Worm (Caenorhabditis elegans) whole organism, L4/young adult: ENCODE results near the gene glb-4.

ENCODE experiments used
- W03F9.2 ChIP-seq: fragments of 150-350 bp; optimal IDR thresholded peaks from 2 replicates; lab custom pipeline; 2014; ENCODE audit warnings: missing biosample characterization, missing genetic modification characterization
- dao-5 ChIP-seq: sonication (generic microtip); optimal IDR thresholded peaks from 2 replicates; lab custom pipeline; 2016; ENCODE audit warnings: missing genotype, missing genetic modification characterization, moderate library complexity, missing compliant biosample characterization
- him-1 ChIP-seq: sonication (generic microtip); optimal IDR thresholded peaks from 2 replicates; lab custom pipeline; 2016; ENCODE audit warnings: missing genotype, missing genetic modification reagents, missing genetic modification characterization, missing compliant biosample characterization

The glb-4 gene

DNA sequence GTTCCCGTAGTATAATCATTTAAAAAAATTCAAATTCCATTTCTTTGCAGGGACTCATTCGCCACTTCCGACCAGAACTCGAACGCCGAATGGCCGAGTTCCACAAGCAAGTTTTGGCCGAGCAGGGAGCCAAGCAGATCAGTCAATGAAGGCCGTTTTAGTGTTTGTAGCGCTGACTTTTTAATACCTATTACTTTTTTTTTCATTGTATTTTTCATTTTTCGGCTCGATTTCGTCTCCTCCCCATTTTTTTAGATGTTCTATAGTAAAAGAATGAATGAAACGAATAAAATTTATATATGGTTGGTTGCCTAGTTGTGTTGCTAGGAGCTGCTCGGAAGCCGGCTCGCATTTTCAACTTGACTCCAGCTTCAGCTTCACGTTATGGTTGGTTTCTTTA lies 11.2 kb downstream of the glb-4 start, which contains the start of gene C09H10.4:
Gene C09H10.4 (plus strand): TSS at position 301 of the 400 bp plus-strand sequence.
- TF ChIP-seq him-1 (tag; lab: Kevin White, UChicago), result no peak
- no peak for TF ChIP-seq dao-5 (tag; lab: Kevin White, UChicago)
- TF ChIP-seq W03F9.2, result no peak

ce11 chrII:11097154-11097887 lies 13.7 kb downstream of the glb-4 start, which contains the start of the genes rpl-36.A and nuo-1:
rpl-36.A (minus strand) TSS chrII:11097204.
nuo-1 (plus strand) TSS chrII:11097837.
- TF ChIP-seq him-1 (tag; lab: Kevin White, UChicago), result peak; percentile 28
- no peak for TF ChIP-seq dao-5 (tag; lab: Kevin White, UChicago)
- peak; percentile 87 for TF ChIP-seq W03F9.2

DNA sequence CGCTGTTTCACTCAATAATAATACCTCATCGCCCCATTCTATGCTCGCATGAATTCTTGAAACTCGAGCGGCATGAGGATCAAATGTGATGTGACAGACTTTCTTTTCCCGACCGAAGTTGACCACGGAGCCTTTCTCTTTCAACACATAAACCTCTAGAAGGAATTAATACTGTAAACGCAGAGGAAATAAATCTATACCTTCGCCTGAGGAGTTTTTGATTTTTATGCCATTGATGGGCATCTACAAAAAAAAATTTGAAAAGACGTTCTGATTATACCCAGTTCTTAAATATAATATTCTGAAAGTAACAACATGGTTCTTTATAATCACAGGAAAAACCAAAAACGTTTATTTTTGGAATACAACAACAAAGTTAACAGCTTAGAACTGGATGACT lies 14.8 kb downstream of the glb-4 start, which contains the start of gene nbs-1:
Gene nbs-1 (minus strand): TSS at position 246 of the 400 bp plus-strand sequence.
- no peak for TF ChIP-seq him-1 (tag; lab: Kevin White, UChicago)
- TF ChIP-seq dao-5 (tag; lab: Kevin White, UChicago), result no peak
- TF ChIP-seq W03F9.2, result no peak

ce11 chrII:11094431-11094830 lies 16.6 kb downstream of the glb-4 start:
- TF ChIP-seq dao-5 (tag; lab: Kevin White, UChicago) (no peak), W03F9.2 (no peak), him-1 (tag; lab: Kevin White, UChicago) (no peak)

DNA sequence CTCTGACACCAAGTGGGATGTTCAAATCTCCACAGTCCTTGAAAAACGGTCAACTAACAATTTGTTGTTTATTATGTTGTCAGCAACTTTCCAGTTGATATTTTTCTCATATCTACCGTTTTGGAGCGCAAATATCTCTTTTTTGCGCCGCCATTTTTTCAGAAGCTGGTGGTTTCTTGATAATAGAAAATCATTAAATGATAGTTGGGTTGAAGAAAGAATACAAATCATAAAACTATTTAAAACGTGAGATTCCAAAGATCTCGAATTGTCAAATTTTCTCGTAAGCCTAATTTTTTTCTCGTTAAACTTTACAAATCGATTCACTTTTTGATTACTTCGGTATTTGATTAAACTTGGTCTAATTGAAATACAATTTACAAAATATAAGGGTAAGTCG lies 18.6 kb downstream of the glb-4 start, which contains the start of gene rpl-42:
Gene rpl-42 (plus strand): TSS at position 301 of the 400 bp plus-strand sequence.
- TF ChIP-seq dao-5 (tag; lab: Kevin White, UChicago) (no peak), W03F9.2 (no peak), him-1 (tag; lab: Kevin White, UChicago) (no peak)

ce11 chrII:11091577-11091976 lies 19.4 kb downstream of the glb-4 start:
- TF ChIP-seq dao-5 (tag; lab: Kevin White, UChicago), result no peak
- TF ChIP-seq W03F9.2, result no peak

ce11 chrII:11089356-11089755 lies 21.7 kb downstream of the glb-4 start, which contains the start of gene unc-53:
unc-53 (minus strand) TSS chrII:11089456.
- TF ChIP-seq W03F9.2, result no peak
- no peak for TF ChIP-seq him-1 (tag; lab: Kevin White, UChicago)
- no peak for TF ChIP-seq dao-5 (tag; lab: Kevin White, UChicago)

DNA sequence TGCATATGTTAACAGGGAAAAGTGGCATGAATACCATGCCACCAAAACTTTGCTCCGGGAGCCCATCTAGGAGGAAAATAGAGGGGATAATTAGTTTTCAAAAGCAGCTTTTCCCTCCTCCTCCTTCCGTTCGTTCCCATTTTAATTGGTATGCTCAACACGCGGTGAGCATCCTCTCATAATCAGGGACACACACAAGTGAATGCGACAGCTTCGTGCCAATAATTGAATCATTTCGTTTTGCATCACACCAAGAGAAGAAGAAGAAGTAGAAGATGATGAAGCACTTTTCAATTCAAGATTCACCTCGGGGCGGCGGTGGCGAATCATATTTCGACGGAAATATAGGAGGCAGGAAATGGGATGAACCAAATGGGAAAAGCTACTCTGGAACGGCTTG lies 22.9 kb downstream of the glb-4 start:
- TF ChIP-seq dao-5 (tag; lab: Kevin White, UChicago) (no peak), him-1 (tag; lab: Kevin White, UChicago) (no peak), W03F9.2 (no peak)

ce11 chrII:11086770-11087169 lies 24.2 kb downstream of the glb-4 start:
- TF ChIP-seq W03F9.2 (no peak), dao-5 (tag; lab: Kevin White, UChicago) (no peak), him-1 (tag; lab: Kevin White, UChicago) (no peak)

DNA sequence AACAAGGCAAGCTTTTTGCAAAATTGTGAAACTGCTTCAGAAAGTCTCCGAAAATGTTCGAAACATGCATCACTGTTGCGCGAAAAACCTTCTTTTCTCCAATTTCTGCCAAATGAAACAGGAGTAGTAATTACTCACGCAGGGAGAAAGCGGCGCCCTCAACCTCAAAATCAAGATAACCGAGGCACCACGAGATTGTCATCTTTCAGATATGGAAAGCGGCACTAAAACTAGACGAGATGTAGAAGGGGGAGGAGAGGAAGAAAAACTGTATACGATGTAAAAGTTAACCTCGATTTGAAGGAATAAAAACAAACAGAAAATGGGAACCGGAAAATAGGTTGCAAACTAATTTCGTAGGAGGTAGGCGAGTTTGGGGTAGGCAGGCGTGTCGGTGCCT lies 34.5 kb downstream of the glb-4 start:
- TF ChIP-seq W03F9.2 (no peak), him-1 (tag; lab: Kevin White, UChicago) (no peak), dao-5 (tag; lab: Kevin White, UChicago) (no peak)

DNA sequence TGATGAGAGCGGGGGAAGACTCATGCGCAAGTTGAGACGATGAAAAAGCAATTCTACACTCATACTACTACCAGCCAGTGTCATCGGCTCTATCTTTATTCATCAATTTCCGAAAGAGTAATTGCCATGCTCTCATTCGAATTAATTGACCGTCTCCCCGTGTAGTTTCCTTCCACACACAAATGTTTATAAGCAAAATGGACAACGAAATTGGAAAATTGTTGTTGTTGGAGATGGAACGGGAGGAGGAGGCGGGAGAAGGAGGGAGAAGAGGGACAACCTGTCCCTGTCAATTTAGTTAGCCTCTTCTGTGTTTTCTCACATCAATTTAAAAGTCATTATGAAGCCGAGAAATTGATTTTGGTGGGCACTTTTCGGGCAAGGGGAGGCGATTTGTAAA lies 38.4 kb downstream of the glb-4 start:
- TF ChIP-seq W03F9.2 (no peak), him-1 (tag; lab: Kevin White, UChicago) (no peak), dao-5 (tag; lab: Kevin White, UChicago) (no peak)

DNA sequence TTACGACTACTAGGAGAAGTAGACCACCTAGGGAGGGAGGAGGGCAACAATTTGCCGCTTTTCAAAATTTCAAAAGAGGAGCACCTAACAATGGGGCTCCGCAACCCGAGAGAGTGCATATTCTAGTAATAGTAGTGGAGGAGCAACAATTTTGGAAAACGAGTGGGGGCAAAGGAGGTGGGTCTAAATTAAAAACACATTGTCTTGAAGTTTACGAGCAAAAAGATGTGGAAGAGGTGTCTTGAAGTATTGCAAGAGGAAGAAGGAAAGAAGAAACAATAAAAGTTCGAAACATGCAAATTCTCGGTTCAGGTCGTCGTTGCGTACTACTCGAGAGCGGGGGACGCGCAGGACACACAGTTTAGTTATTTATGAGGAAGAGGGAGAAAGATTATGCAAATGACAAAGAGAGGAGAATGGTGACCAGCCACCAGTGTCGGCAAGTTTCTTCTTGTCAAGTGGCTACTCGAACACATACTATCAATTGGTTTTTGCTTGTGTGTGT lies 46.8 kb downstream of the glb-4 start:
- no peak for TF ChIP-seq him-1 (tag; lab: Kevin White, UChicago)
- TF ChIP-seq W03F9.2, result no peak
- TF ChIP-seq dao-5 (tag; lab: Kevin White, UChicago), result no peak
